Worm (Caenorhabditis elegans) whole organism, mixed stage, embryonic: ENCODE measurements around the gene C05C9.2.

ENCODE experiments used
- M03D4.4 ChIP-seq: sonication (generic microtip); optimal IDR thresholded peaks from 2 replicates; lab custom pipeline; 2017; ENCODE audit warnings: mild to moderate bottlenecking, missing genetic modification characterization, missing compliant biosample characterization
- bed-3 ChIP-seq: fragments of 200-800 bp; sonication (Bioruptor generic); optimal IDR thresholded peaks from 3 replicates; lab custom pipeline; 2018; ENCODE audit warnings: mild to moderate bottlenecking, missing genetic modification characterization, moderate library complexity, missing compliant biosample characterization
- blmp-1 ChIP-seq: fragments of 150-350 bp; optimal IDR thresholded peaks from 2 replicates; lab custom pipeline; 2014; ENCODE audit warnings: missing biosample characterization, missing genetic modification characterization
- ceh-39 ChIP-seq: fragments of 150-350 bp; optimal IDR thresholded peaks from 2 replicates; lab custom pipeline; 2014; ENCODE audit warnings: missing biosample characterization, missing genetic modification characterization
- ceh-43 ChIP-seq: fragments of 200-800 bp; sonication (Bioruptor generic); optimal IDR thresholded peaks from 2 replicates; lab custom pipeline; 2018; ENCODE audit warnings: mild to moderate bottlenecking, missing genetic modification characterization, moderate library complexity, missing compliant biosample characterization
- ceh-83 ChIP-seq: fragments of 200-800 bp; sonication (Bioruptor generic); optimal IDR thresholded peaks from 2 replicates; lab custom pipeline; 2018; ENCODE audit warnings: mild to moderate bottlenecking, missing genetic modification characterization, missing compliant biosample characterization
- ces-1 ChIP-seq: fragments of 150-350 bp; optimal IDR thresholded peaks from 2 replicates; lab custom pipeline; 2014; ENCODE audit warnings: missing biosample characterization, missing genetic modification reagents, missing genetic modification characterization
- cnd-1 ChIP-seq: fragments of 200-800 bp; sonication (Bioruptor generic); optimal IDR thresholded peaks from 2 replicates; lab custom pipeline; 2018; ENCODE audit warnings: mild to moderate bottlenecking, missing genetic modification characterization, missing compliant biosample characterization
- drap-1 ChIP-seq: fragments of 200-800 bp; sonication (Bioruptor generic); optimal IDR thresholded peaks from 3 replicates; lab custom pipeline; 2018; ENCODE audit warnings: mild to moderate bottlenecking, missing genetic modification characterization, missing compliant biosample characterization
- elt-1 ChIP-seq: sonication (generic microtip); optimal IDR thresholded peaks from 2 replicates; lab custom pipeline; 2017; ENCODE audit warnings: missing genetic modification characterization, mild to moderate bottlenecking, missing compliant biosample characterization, antibody characterized with exemption, moderate library complexity, borderline replicate concordance; ENCODE audit not compliant: insufficient read depth
- elt-3 ChIP-seq: fragments of 150-350 bp; optimal IDR thresholded peaks from 2 replicates; lab custom pipeline; 2014; ENCODE audit warnings: missing biosample characterization, missing genetic modification characterization
- flh-1 ChIP-seq: fragments of 200-800 bp; sonication (Bioruptor generic); optimal IDR thresholded peaks from 2 replicates; lab custom pipeline; 2018; ENCODE audit warnings: mild to moderate bottlenecking, missing genetic modification characterization, moderate library complexity, missing compliant biosample characterization
- ham-2 ChIP-seq: fragments of 200-800 bp; sonication (Bioruptor generic); optimal IDR thresholded peaks from 2 replicates; lab custom pipeline; 2018; ENCODE audit warnings: mild to moderate bottlenecking, missing genetic modification characterization, missing compliant biosample characterization
- hlh-1 ChIP-seq: fragments of 150-350 bp; optimal IDR thresholded peaks from 2 replicates; lab custom pipeline; 2014; ENCODE audit warnings: missing biosample characterization, missing genetic modification reagents, missing genetic modification characterization
- lin-13 ChIP-seq: fragments of 150-350 bp; optimal IDR thresholded peaks from 2 replicates; lab custom pipeline; 2014; ENCODE audit warnings: missing biosample characterization, missing genetic modification characterization
- lin-32 ChIP-seq: fragments of 200-800 bp; sonication (Bioruptor generic); optimal IDR thresholded peaks from 2 replicates; lab custom pipeline; 2018; ENCODE audit warnings: mild to moderate bottlenecking, missing genetic modification characterization, missing compliant biosample characterization
- lsy-2 ChIP-seq: fragments of 150-350 bp; optimal IDR thresholded peaks from 2 replicates; lab custom pipeline; 2014; ENCODE audit warnings: missing biosample characterization, missing genetic modification characterization
- mab-5 ChIP-seq: fragments of 150-350 bp; optimal IDR thresholded peaks from 2 replicates; lab custom pipeline; 2014; ENCODE audit warnings: missing biosample characterization, missing genetic modification characterization
- mep-1 ChIP-seq: fragments of 150-350 bp; optimal IDR thresholded peaks from 2 replicates; lab custom pipeline; 2017; ENCODE audit warnings: missing biosample characterization, missing genetic modification reagents, missing genetic modification characterization, inconsistent platforms
- mls-2 ChIP-seq: sonication (generic microtip); optimal IDR thresholded peaks from 2 replicates; lab custom pipeline; 2016; ENCODE audit warnings: mild to moderate bottlenecking, missing genetic modification characterization, moderate library complexity, missing compliant biosample characterization
- nhr-2 ChIP-seq: fragments of 150-350 bp; optimal IDR thresholded peaks from 2 replicates; lab custom pipeline; 2014; ENCODE audit warnings: missing biosample characterization, missing genetic modification characterization
- nhr-237 ChIP-seq: fragments of 150-350 bp; optimal IDR thresholded peaks from 2 replicates; lab custom pipeline; 2014; ENCODE audit warnings: missing biosample characterization, missing genetic modification characterization
- nhr-76 ChIP-seq: sonication (generic microtip); optimal IDR thresholded peaks from 2 replicates; lab custom pipeline; 2017; ENCODE audit warnings: missing biosample characterization, missing genetic modification characterization
- pha-4 ChIP-seq: fragments of 150-350 bp; optimal IDR thresholded peaks from 2 replicates; lab custom pipeline; 2018; ENCODE audit warnings: missing biosample characterization, missing genetic modification reagents, missing genetic modification characterization
- sem-2 ChIP-seq: fragments of 200-800 bp; sonication (Bioruptor generic); optimal IDR thresholded peaks from 2 replicates; lab custom pipeline; 2018; ENCODE audit warnings: mild to moderate bottlenecking, missing genetic modification characterization, missing compliant biosample characterization
- snpc-4 ChIP-seq: fragments of 150-350 bp; optimal IDR thresholded peaks from 2 replicates; lab custom pipeline; 2014; ENCODE audit warnings: missing biosample characterization, missing genetic modification characterization
- sptf-1 ChIP-seq: sonication (generic microtip); optimal IDR thresholded peaks from 2 replicates; lab custom pipeline; 2017; ENCODE audit warnings: mild to moderate bottlenecking, missing genetic modification characterization, moderate library complexity, missing compliant biosample characterization
- unc-120 ChIP-seq: sonication (generic microtip); optimal IDR thresholded peaks from 2 replicates; lab custom pipeline; 2017; ENCODE audit warnings: missing genetic modification characterization, missing compliant biosample characterization; ENCODE audit not compliant: poor library complexity, severe bottlenecking
- unc-39 ChIP-seq: fragments of 150-350 bp; optimal IDR thresholded peaks from 2 replicates; lab custom pipeline; 2014; ENCODE audit warnings: missing biosample characterization, missing genetic modification characterization
- unc-62 ChIP-seq: fragments of 150-350 bp; optimal IDR thresholded peaks from 2 replicates; lab custom pipeline; 2014; ENCODE audit warnings: missing biosample characterization, missing genetic modification reagents, missing genetic modification characterization
- zip-8 ChIP-seq: fragments of 150-350 bp; optimal IDR thresholded peaks from 2 replicates; lab custom pipeline; 2014; ENCODE audit warnings: missing biosample characterization, missing genetic modification characterization
- ztf-11 ChIP-seq: fragments of 150-350 bp; optimal IDR thresholded peaks from 2 replicates; lab custom pipeline; 2014; ENCODE audit warnings: missing biosample characterization, missing genetic modification characterization

The C05C9.2 gene

ce11 chrX:11152720-11153119 is at the start of gene C05C9.2, which contains the start of gene C05C9.3:
Gene C05C9.2 (plus strand): TSS chrX:11153065.
Gene C05C9.3 (minus strand): TSS chrX:11152820.
- TF ChIP-seq unc-120 (tag; lab: Kevin White, UChicago) (no peak), nhr-237 (tag; lab: Kevin White, UChicago) (no peak), ham-2 (GFP tag; lab: Kevin White, UChicago) (no peak), pha-4 (no peak), ceh-83 (no peak), mls-2 (no peak), nhr-76 (tag; lab: Kevin White, UChicago) (no peak), bed-3 (GFP tag; lab: Kevin White, UChicago) (no peak), elt-3 (no peak), snpc-4 (tag; lab: Kevin White, UChicago) (no peak), elt-1 (tag; lab: Kevin White, UChicago) (no peak), ceh-43 (GFP tag; lab: Kevin White, UChicago) (no peak)

- TF ChIP-seq drap-1 (GFP tag; lab: Kevin White, UChicago) (no peak), sem-2 (GFP tag; lab: Kevin White, UChicago) (no peak), nhr-2 (tag; lab: Kevin White, UChicago) (no peak), lsy-2 (tag; lab: Kevin White, UChicago) (no peak), ceh-39 (tag; lab: Kevin White, UChicago) (no peak), blmp-1 (no peak), elt-1 (tag; lab: Kevin White, UChicago) (no peak), nhr-76 (tag; lab: Kevin White, UChicago) (no peak), pha-4 (no peak), mab-5 (tag; lab: Kevin White, UChicago) (no peak), nhr-237 (tag; lab: Kevin White, UChicago) (no peak), cnd-1 (tag; lab: Kevin White, UChicago) (no peak), unc-62 (GFP tag; lab: Kevin White, UChicago) (no peak)
These were observed 49.7 kb upstream of the C05C9.2 start for ce11 chrX:11103173-11103572.

ce11 chrX:11104883-11105629 is 47.8 kb upstream of the C05C9.2 start, which contains the start of gene W02H3.1:
Gene W02H3.1 (minus strand): TSS chrX:11105460.
- TF ChIP-seq ces-1 (GFP tag; lab: Kevin White, UChicago) (no peak), sptf-1 (tag; lab: Kevin White, UChicago) (no peak), ztf-11 (no peak), drap-1 (GFP tag; lab: Kevin White, UChicago) (no peak), hlh-1 (tag; lab: Kevin White, UChicago) (no peak), bed-3 (GFP tag; lab: Kevin White, UChicago) (no peak), cnd-1 (tag; lab: Kevin White, UChicago) (no peak), zip-8 (tag; lab: Kevin White, UChicago) (no peak), lin-13 (no peak), lsy-2 (tag; lab: Kevin White, UChicago) (no peak), lin-32 (no peak), unc-39 (tag; lab: Kevin White, UChicago) (no peak), blmp-1 (no peak), elt-1 (tag; lab: Kevin White, UChicago) (no peak), nhr-2 (tag; lab: Kevin White, UChicago) (no peak), M03D4.4 (no peak)

ce11 chrX:11107076-11107475 is 45.8 kb upstream of the C05C9.2 start, which contains the start of gene clc-17:
Gene clc-17 (plus strand): TSS chrX:11107376.
- TF ChIP-seq cnd-1 (tag; lab: Kevin White, UChicago): no peak
- TF ChIP-seq, all 35 proteins: peak for 0

- TF ChIP-seq sptf-1 (tag; lab: Kevin White, UChicago): no peak
- TF ChIP-seq mep-1 (tag; lab: Kevin White, UChicago): no peak
- TF ChIP-seq pha-4: no peak
- TF ChIP-seq M03D4.4: no peak
- TF ChIP-seq unc-120 (tag; lab: Kevin White, UChicago): no peak
- TF ChIP-seq nhr-76 (tag; lab: Kevin White, UChicago): no peak
- TF ChIP-seq flh-1: no peak
- TF ChIP-seq lin-13: no peak
- TF ChIP-seq zip-8 (tag; lab: Kevin White, UChicago): no peak
- no peak for TF ChIP-seq sem-2 (GFP tag; lab: Kevin White, UChicago)
- TF ChIP-seq lsy-2 (tag; lab: Kevin White, UChicago): no peak
These were observed 43.7 kb upstream of the C05C9.2 start, which contains the start of gene grd-1 for ce11 chrX:11109200-11109599. Gene grd-1 (plus strand): TSS chrX:11109440.
